Fruit fly (Drosophila melanogaster) whole organism, embryonic: Measurements from ENCODE around the gene Tti1.
A peak's percentile ranks its signal among the peaks of the same experiment; 100 is the strongest.

Source experiments
- Blimp-1 ChIP-seq: fragments of 200-800 bp; sonication (Bioruptor generic); optimal IDR thresholded peaks from 3 replicates; lab custom pipeline; 2018; ENCODE audit warnings: missing biosample characterization, missing genetic modification characterization, mild to moderate bottlenecking, moderate library complexity, missing genetic modification reagents
- CG12744 ChIP-seq: fragments of 200-800 bp; sonication (Bioruptor generic); optimal IDR thresholded peaks from 2 replicates; lab custom pipeline; 2016; ENCODE audit warnings: missing biosample characterization, missing genetic modification characterization
- CG15514 ChIP-seq: fragments of 200-800 bp; sonication (Bioruptor generic); optimal IDR thresholded peaks from 3 replicates; lab custom pipeline; 2017; ENCODE audit warnings: missing biosample characterization, missing genetic modification characterization, mild to moderate bottlenecking, moderate library complexity, missing genetic modification reagents
- CG17328 ChIP-seq: fragments of 200-800 bp; sonication (Bioruptor generic); IDR thresholded peaks from 2 replicates; pipeline ENCODE4 v1.3.6; 2022; ENCODE audit warnings: missing biosample characterization, missing genetic modification characterization
- CG17612 ChIP-seq: fragments of 200-800 bp; sonication (Bioruptor generic); IDR thresholded peaks from 2 replicates; pipeline ENCODE4 v1.3.6; 2022; ENCODE audit warnings: missing biosample characterization, missing genetic modification characterization
- CG18599 ChIP-seq: fragments of 200-800 bp; sonication (Bioruptor generic); optimal IDR thresholded peaks from 3 replicates; lab custom pipeline; 2017; ENCODE audit warnings: missing biosample characterization, missing genetic modification characterization, mild to moderate bottlenecking, moderate library complexity, missing genetic modification reagents
- CG2678 ChIP-seq: fragments of 200-800 bp; sonication (Bioruptor generic); optimal IDR thresholded peaks from 3 replicates; lab custom pipeline; 2019; ENCODE audit warnings: missing biosample characterization, mild to moderate bottlenecking, missing genetic modification characterization, moderate library complexity
- CG30020 ChIP-seq: fragments of 200-800 bp; optimal IDR thresholded peaks from 2 replicates; lab custom pipeline; 2019; ENCODE audit warnings: missing biosample characterization, mild to moderate bottlenecking, missing genetic modification characterization, moderate library complexity
- CG3065 ChIP-seq: fragments of 200-800 bp; sonication (Bioruptor generic); optimal IDR thresholded peaks from 2 replicates; lab custom pipeline; 2016; ENCODE audit warnings: missing biosample characterization, missing genetic modification characterization
- CG4360 ChIP-seq: fragments of 200-800 bp; sonication (Bioruptor generic); IDR thresholded peaks from 2 replicates; pipeline ENCODE4 v1.3.6; 2022; ENCODE audit warnings: missing biosample characterization, missing genetic modification characterization
- CG4404 ChIP-seq: fragments of 200-800 bp; sonication (Bioruptor generic); IDR thresholded peaks from 2 replicates; pipeline ENCODE4 v1.3.6; 2022; ENCODE audit warnings: missing biosample characterization, missing genetic modification characterization
- CG4820 ChIP-seq: fragments of 200-800 bp; sonication (Bioruptor generic); optimal IDR thresholded peaks from 3 replicates; lab custom pipeline; 2016; ENCODE audit warnings: missing biosample characterization, missing genetic modification characterization
- CG7357 ChIP-seq: fragments of 200-800 bp; sonication (Bioruptor generic); IDR thresholded peaks from 3 replicates; pipeline ENCODE4 v1.3.6; 2022; ENCODE audit warnings: missing biosample characterization, missing genetic modification characterization
- CG8281 ChIP-seq: fragments of 200-800 bp; sonication (Bioruptor generic); optimal IDR thresholded peaks from 2 replicates; lab custom pipeline; 2018; ENCODE audit warnings: missing biosample characterization, mild to moderate bottlenecking, missing genetic modification characterization, moderate library complexity
- CoRest ChIP-seq: fragments of 200-800 bp; sonication (Bioruptor generic); optimal IDR thresholded peaks from 3 replicates; lab custom pipeline; 2018; ENCODE audit warnings: missing biosample characterization, mild to moderate bottlenecking, missing genetic modification characterization, moderate library complexity
- Eip74EF ChIP-seq, 2 experiments: fragments of 200-800 bp in 1 of 2; fragments of >200 bp in 1 of 2; sonication (Bioruptor generic) in 1 of 2; optimal IDR thresholded peaks; 2 replicates each; lab custom pipeline; 2017 to 2019; ENCODE audit warnings: missing biosample characterization in 2 of 2, missing genetic modification characterization in 2 of 2, mild to moderate bottlenecking in 1 of 2, moderate library complexity in 1 of 2
- Elba2 ChIP-seq: fragments of 200-800 bp; sonication (Bioruptor generic); optimal IDR thresholded peaks from 3 replicates; lab custom pipeline; 2016; ENCODE audit warnings: missing biosample characterization, missing genetic modification characterization
- Ets97D ChIP-seq: fragments of 200-800 bp; sonication (Bioruptor generic); optimal IDR thresholded peaks from 3 replicates; lab custom pipeline; 2016; ENCODE audit warnings: missing biosample characterization, missing genetic modification characterization
- HLHmδ ChIP-seq: fragments of 200-800 bp; sonication (Bioruptor generic); optimal IDR thresholded peaks from 2 replicates; lab custom pipeline; 2018; ENCODE audit warnings: missing biosample characterization, mild to moderate bottlenecking, missing genetic modification characterization, moderate library complexity
- Oaz ChIP-seq: fragments of 200-800 bp; sonication (Bioruptor generic); IDR thresholded peaks from 2 replicates; pipeline ENCODE4 v1.3.6; 2022; ENCODE audit warnings: missing biosample characterization, missing genetic modification characterization
- Optix ChIP-seq: fragments of 200-800 bp; sonication (Bioruptor generic); IDR thresholded peaks from 3 replicates; pipeline ENCODE4 v1.3.6; 2022; ENCODE audit warnings: missing biosample characterization, missing genetic modification characterization
- crp ChIP-seq, 2 experiments: fragments of 200-800 bp; sonication (Bioruptor generic); optimal IDR thresholded peaks; 2 replicates in 1 of 2; 3 replicates in 1 of 2; lab custom pipeline; 2017; ENCODE audit warnings: missing biosample characterization in 2 of 2, missing genetic modification characterization in 2 of 2, mild to moderate bottlenecking in 1 of 2, moderate library complexity in 1 of 2
- dan ChIP-seq: fragments of 200-800 bp; sonication (Bioruptor generic); IDR thresholded peaks from 2 replicates; pipeline ENCODE4 v1.3.6; 2022; ENCODE audit warnings: missing biosample characterization, missing genetic modification characterization
- dati ChIP-seq: fragments of 200-800 bp; sonication (Bioruptor generic); IDR thresholded peaks from 2 replicates; pipeline ENCODE4 v1.3.6; 2022; ENCODE audit warnings: missing biosample characterization, missing genetic modification characterization
- dmrt99B ChIP-seq: fragments of 200-800 bp; sonication (Bioruptor generic); optimal IDR thresholded peaks from 2 replicates; lab custom pipeline; 2018; ENCODE audit warnings: missing biosample characterization, mild to moderate bottlenecking, missing genetic modification characterization, moderate library complexity
- dpn ChIP-seq, 2 experiments: fragments of 200-800 bp; sonication (Bioruptor generic); optimal IDR thresholded peaks; 3 replicates each; lab custom pipeline; 2016; ENCODE audit warnings: missing biosample characterization in 2 of 2, missing genetic modification characterization in 2 of 2
- ems ChIP-seq: fragments of 200-800 bp; sonication (Bioruptor generic); optimal IDR thresholded peaks from 3 replicates; lab custom pipeline; 2016; ENCODE audit warnings: missing biosample characterization, missing genetic modification characterization
- esg ChIP-seq: fragments of 200-800 bp; sonication (Bioruptor generic); conservative IDR thresholded peaks from 2 replicates; pipeline ENCODE4 v1.3.6; 2022; ENCODE audit warnings: missing biosample characterization, missing genetic modification characterization
- ftz-f1 ChIP-seq: fragments of 200-800 bp; sonication (Bioruptor generic); optimal IDR thresholded peaks from 2 replicates; lab custom pipeline; 2016; ENCODE audit warnings: missing biosample characterization, missing genetic modification characterization
- gfzf ChIP-seq: fragments of 200-800 bp; sonication (Bioruptor generic); optimal IDR thresholded peaks from 2 replicates; lab custom pipeline; 2016; ENCODE audit warnings: missing biosample characterization, mild to moderate bottlenecking, missing genetic modification characterization, moderate library complexity
- knrl ChIP-seq: fragments of 200-800 bp; sonication (Bioruptor generic); IDR thresholded peaks from 3 replicates; pipeline ENCODE4 v1.3.6; 2022; ENCODE audit warnings: missing biosample characterization, missing genetic modification characterization; ENCODE audit not compliant: partially characterized antibody
- lilli ChIP-seq: fragments of 200-800 bp; sonication (Bioruptor generic); optimal IDR thresholded peaks from 3 replicates; lab custom pipeline; 2016; ENCODE audit warnings: missing biosample characterization, missing genetic modification characterization
- mld ChIP-seq: fragments of 200-800 bp; sonication (Bioruptor generic); IDR thresholded peaks from 3 replicates; pipeline ENCODE4 v1.3.6; 2022; ENCODE audit warnings: missing biosample characterization, missing genetic modification characterization; ENCODE audit not compliant: partially characterized antibody
- onecut ChIP-seq: fragments of 200-800 bp; sonication (Bioruptor generic); IDR thresholded peaks from 2 replicates; pipeline ENCODE4 v1.3.6; 2022; ENCODE audit warnings: missing biosample characterization, missing genetic modification characterization
- pan ChIP-seq, 4 experiments: fragments of >200 bp in 3 of 4; fragments of 200-800 bp in 1 of 4; sonication (Bioruptor generic) in 1 of 4; optimal IDR thresholded peaks in 3 of 4; IDR thresholded peaks in 1 of 4; 2 replicates each; pipeline versions ENCODE4 v1.3.6 to Lab custom; 2017 to 2022; ENCODE audit warnings: missing biosample characterization in 2 of 4, missing genetic modification characterization in 2 of 4, mixed read lengths in 1 of 4
- peb ChIP-seq: fragments of 200-800 bp; sonication (Bioruptor generic); IDR thresholded peaks from 2 replicates; pipeline ENCODE4 v1.3.6; 2022; ENCODE audit warnings: missing biosample characterization, missing genetic modification characterization
- pho ChIP-seq: fragments of 200-800 bp; sonication (Bioruptor generic); optimal IDR thresholded peaks from 2 replicates; lab custom pipeline; 2016; ENCODE audit warnings: missing biosample characterization, missing genetic modification characterization
- pnt ChIP-seq: fragments of 200-800 bp; sonication (Bioruptor generic); optimal IDR thresholded peaks from 3 replicates; lab custom pipeline; 2016; ENCODE audit warnings: missing biosample characterization, missing genetic modification characterization
- prd ChIP-seq, 3 experiments: fragments of >200 bp in 2 of 3; fragments of 200-800 bp in 1 of 3; sonication (Bioruptor generic) in 1 of 3; optimal IDR thresholded peaks in 2 of 3; IDR thresholded peaks in 1 of 3; 2 replicates in 2 of 3; 3 replicates in 1 of 3; pipeline versions ENCODE4 v1.3.6 to Lab custom; 2017 to 2022; ENCODE audit warnings: missing biosample characterization in 1 of 3, missing genetic modification characterization in 1 of 3
- row ChIP-seq: fragments of 200-800 bp; sonication (Bioruptor generic); IDR thresholded peaks from 3 replicates; pipeline ENCODE4 v1.3.6; 2022; ENCODE audit warnings: missing biosample characterization, missing genetic modification characterization
- scrt ChIP-seq: fragments of 200-800 bp; sonication (Bioruptor generic); optimal IDR thresholded peaks from 2 replicates; lab custom pipeline; 2018; ENCODE audit warnings: missing biosample characterization, mild to moderate bottlenecking, missing genetic modification characterization, moderate library complexity
- slbo ChIP-seq: fragments of 200-800 bp; sonication (Bioruptor generic); IDR thresholded peaks from 2 replicates; pipeline ENCODE4 v1.3.6; 2022; ENCODE audit warnings: missing biosample characterization, missing genetic modification characterization
- sug ChIP-seq: fragments of 200-800 bp; optimal IDR thresholded peaks from 2 replicates; lab custom pipeline; 2019; ENCODE audit warnings: missing biosample characterization, mild to moderate bottlenecking, missing genetic modification characterization, moderate library complexity
- tin ChIP-seq: fragments of 200-800 bp; sonication (Bioruptor generic); optimal IDR thresholded peaks from 3 replicates; lab custom pipeline; 2016; ENCODE audit warnings: missing biosample characterization, missing genetic modification characterization
- unpg ChIP-seq: fragments of 200-800 bp; sonication (Bioruptor generic); optimal IDR thresholded peaks from 3 replicates; lab custom pipeline; 2018; ENCODE audit warnings: missing biosample characterization, mild to moderate bottlenecking, missing genetic modification characterization, moderate library complexity
- wek ChIP-seq: fragments of 200-800 bp; sonication (Bioruptor generic); optimal IDR thresholded peaks from 3 replicates; lab custom pipeline; 2018; ENCODE audit warnings: missing biosample characterization, mild to moderate bottlenecking, missing genetic modification characterization, moderate library complexity

The Tti1 gene

dm6 chr3R:9762955-9763931, 8.8 kb upstream of the Tti1 start, which contains the start of the genes Snap24 and CG8478 (continued):
- TF ChIP-seq CG30020 (tag; lab: Kevin White, UChicago) = peak; percentile 84
- no peak for TF ChIP-seq CG8281 (tag; lab: Kevin White, UChicago)
- TF ChIP-seq CG4360 = no peak
- TF ChIP-seq gfzf = peak; percentile 55
- no peak for TF ChIP-seq esg
- peak; percentile 30 for TF ChIP-seq lilli
- peak; percentile 23 for TF ChIP-seq CG15514 (GFP tag; lab: Kevin White, UChicago)
- TF ChIP-seq dmrt99B (tag; lab: Kevin White, UChicago) = no peak
- TF ChIP-seq CG7357 (GFP tag; lab: Robert Waterston, UW) = peak; percentile 96
- peak; percentile 87 for TF ChIP-seq Elba2 (GFP tag; lab: Kevin White, UChicago)
- TF ChIP-seq row (GFP tag; lab: Robert Waterston, UW) = peak; percentile 70
- no peak for TF ChIP-seq dan (GFP tag; lab: Robert Waterston, UW)
- TF ChIP-seq pnt (GFP tag; lab: Kevin White, UChicago) = no peak
- peak; percentile 25 for TF ChIP-seq Ets97D (GFP tag; lab: Kevin White, UChicago)
- TF ChIP-seq unpg (GFP tag; lab: Kevin White, UChicago) = no peak
- no peak for TF ChIP-seq tin (GFP tag; lab: Kevin White, UChicago)
- TF ChIP-seq pho (GFP tag; lab: Kevin White, UChicago) = no peak
- no peak for TF ChIP-seq CG2678
- TF ChIP-seq peb (GFP tag; lab: Robert Waterston, UW) = no peak
- no peak for TF ChIP-seq CG3065 (GFP tag; lab: Kevin White, UChicago)
- peak; percentile 31; the same call in 1 of the 2 replicates for TF ChIP-seq onecut (GFP tag; lab: Robert Waterston, UW)
- TF ChIP-seq crp (GFP tag; optimal IDR thresholded peaks at IDR 0.05; lab: Kevin White, UChicago) = no peak
- TF ChIP-seq dpn (GFP tag; optimal IDR thresholded peaks at IDR 0.05; lab: Kevin White, UChicago) = no peak
- TF ChIP-seq CG18599 = no peak
- no peak for TF ChIP-seq Optix (GFP tag; lab: Robert Waterston, UW)
- no peak for TF ChIP-seq CG17612 (GFP tag; lab: Robert Waterston, UW)
- no peak for TF ChIP-seq sug (tag; lab: Kevin White, UChicago)
- TF ChIP-seq CG4404 = no peak
- no peak for TF ChIP-seq HLHmδ (GFP tag; lab: Kevin White, UChicago)
- no peak for TF ChIP-seq CG12744
- TF ChIP-seq ems (GFP tag; lab: Kevin White, UChicago) = no peak
- peak; percentile 12; the same call in 1 of the 2 replicates for TF ChIP-seq slbo (GFP tag; lab: Robert Waterston, UW)
- TF ChIP-seq wek (GFP tag; lab: Kevin White, UChicago) = no peak
- TF ChIP-seq dati (GFP tag; lab: Robert Waterston, UW) = no peak
- no peak for TF ChIP-seq Blimp-1 (GFP tag; lab: Kevin White, UChicago)

DNA sequence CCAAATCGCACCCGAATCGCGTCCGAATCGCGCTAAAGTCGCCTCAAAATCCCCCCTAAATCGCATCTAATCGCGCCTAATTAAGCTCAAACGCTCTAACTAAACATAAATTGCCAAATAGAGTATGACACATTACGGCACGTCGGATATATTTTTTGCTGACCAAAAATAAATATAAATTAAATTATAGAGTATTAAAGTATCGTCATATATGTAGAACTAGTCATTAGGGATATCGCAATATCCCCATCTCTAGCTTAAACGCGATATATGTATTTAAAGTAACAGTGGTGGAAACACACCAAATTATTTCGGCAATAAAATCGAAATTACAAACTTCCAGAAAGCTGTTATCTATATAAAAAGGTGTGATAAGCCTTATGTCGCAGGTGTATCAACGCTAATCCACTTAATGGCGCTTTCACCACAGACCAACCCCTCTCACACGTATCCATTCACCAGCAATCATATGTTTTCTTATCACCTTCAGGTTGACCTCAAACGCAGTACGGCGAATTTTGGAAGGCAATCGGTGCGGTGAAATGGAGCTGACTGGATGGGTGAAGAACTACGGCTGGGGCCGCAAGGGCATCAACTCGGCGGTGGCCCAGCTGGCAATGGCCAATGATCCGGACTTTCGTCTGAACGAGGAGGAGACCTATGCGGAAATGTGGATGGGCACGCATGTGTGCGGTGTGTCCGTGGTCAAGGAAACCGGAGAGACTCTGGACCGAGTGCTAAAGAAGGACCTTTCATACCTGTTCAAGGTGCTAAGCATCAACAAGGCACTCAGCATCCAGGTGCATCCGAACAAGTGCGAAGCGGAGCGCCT, 5.1 kb upstream of the Tti1 start, which contains the start of gene Mpi:
Mpi (plus strand) TSS at position 263 of the 832 bp plus-strand sequence.
- TF ChIP-seq ftz-f1 = peak; percentile 71
- TF ChIP-seq pan (optimal IDR thresholded peaks at IDR 0.05; lab: Kevin White, UChicago) = no peak
- peak in 1 of 2 experiments; percentile 28 for TF ChIP-seq pan (GFP tag; optimal IDR thresholded peaks at IDR 0.05 in 1 of 2, IDR thresholded peaks at IDR 0.05 in 1 of 2)
- no peak for TF ChIP-seq Eip74EF (GFP tag; optimal IDR thresholded peaks at IDR 0.05; lab: Kevin White, UChicago)
- no peak for TF ChIP-seq Oaz (GFP tag; lab: Robert Waterston, UW)
- TF ChIP-seq knrl (GFP tag; lab: Robert Waterston, UW) = peak; percentile 49; the same call in 2 of the 3 replicates
- no peak for TF ChIP-seq scrt (GFP tag; lab: Kevin White, UChicago)
- no peak for TF ChIP-seq prd (optimal IDR thresholded peaks at IDR 0.05; lab: Kevin White, UChicago)
- 0 out of 3 replicates have a peak, but pooled peaks have one; percentile 15 for TF ChIP-seq prd (GFP tag; IDR thresholded peaks at IDR 0.05; lab: Robert Waterston, UW)
- TF ChIP-seq CG17328 (GFP tag; lab: Robert Waterston, UW) = 0 out of 2 replicates have a peak, but pooled peaks have one; percentile 12
- no peak for TF ChIP-seq mld
- TF ChIP-seq CG4820 = peak; percentile 7
- peak; percentile 40 for TF ChIP-seq CoRest (tag; lab: Kevin White, UChicago)
